Worm (Caenorhabditis elegans): ENCODE results near the gene C09F5.1.

The C09F5.1 gene

DNA sequence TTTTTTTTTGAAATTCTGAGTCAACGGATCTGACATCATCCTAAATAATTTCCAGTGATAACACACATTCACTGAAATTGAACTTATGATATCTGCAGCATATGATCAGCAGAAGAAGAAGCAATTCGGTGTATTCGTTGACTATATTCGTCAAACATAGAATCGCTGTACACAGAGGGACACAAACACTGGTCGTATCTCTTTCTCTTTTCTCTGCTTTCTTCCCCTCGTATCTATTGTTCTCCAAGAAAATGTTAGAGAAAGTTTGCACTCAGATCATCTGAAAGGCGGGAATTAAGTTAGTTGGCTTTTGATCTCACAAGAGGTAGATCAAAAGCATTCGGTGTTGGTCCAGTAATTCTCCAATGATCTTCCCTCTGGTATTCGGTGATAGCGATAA is 8.0 kb upstream of the C09F5.1 start:
- TF ChIP-seq elt-3 (tag; optimal IDR thresholded peaks at IDR 0.05) (no peak), ztf-1 (GFP tag; conservative IDR thresholded peaks at IDR 0.05) (no peak), elt-1 (tag; optimal IDR thresholded peaks at IDR 0.05) (no peak), Y55F3AM.14 (GFP tag; optimal IDR thresholded peaks at IDR 0.05) (no peak), lin-13 (GFP tag; optimal IDR thresholded peaks at IDR 0.05) (no peak), R02D3.7 (tag; optimal IDR thresholded peaks at IDR 0.05) (no peak), sma-3 (GFP tag; optimal IDR thresholded peaks at IDR 0.05) (peak; percentile 65), nhr-12 (tag; optimal IDR thresholded peaks at IDR 0.05) (no peak), mab-5 (tag; optimal IDR thresholded peaks at IDR 0.05) (no peak), mbf-1 (tag; optimal IDR thresholded peaks at IDR 0.05) (no peak), blmp-1 (tag; optimal IDR thresholded peaks at IDR 0.05; ENCODE audit: insufficient read depth) (peak; percentile 24), nhr-21 (tag; optimal IDR thresholded peaks at IDR 0.05) (no peak), nhr-25 (tag; optimal IDR thresholded peaks at IDR 0.05) (peak; percentile 33)

DNA sequence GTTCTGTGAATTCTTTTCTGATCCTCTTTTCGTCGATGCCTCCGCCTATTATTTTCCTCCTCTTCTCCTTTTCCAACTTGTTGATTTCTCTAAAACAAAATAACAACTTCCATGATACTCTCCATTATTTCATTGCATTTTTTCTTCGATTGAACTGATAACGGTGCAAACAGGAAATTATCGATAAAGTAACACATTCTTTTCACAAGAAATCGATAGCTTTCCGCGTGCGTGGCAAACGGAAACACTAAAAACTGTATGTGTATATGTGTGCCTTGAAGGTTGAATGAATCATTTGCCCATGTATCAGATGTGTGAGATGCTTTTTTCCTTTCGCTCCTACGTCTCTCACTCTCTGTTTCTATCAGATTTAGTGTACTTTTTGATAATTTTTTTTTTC is 6.9 kb upstream of the C09F5.1 start:
- TF ChIP-seq lin-13 (GFP tag; optimal IDR thresholded peaks at IDR 0.05) (no peak), elt-1 (tag; optimal IDR thresholded peaks at IDR 0.05) (no peak), F13H6.1 (tag; optimal IDR thresholded peaks at IDR 0.05) (no peak), lin-39 (tag; optimal IDR thresholded peaks at IDR 0.05) (no peak), peb-1 (tag; optimal IDR thresholded peaks at IDR 0.05) (no peak), nhr-10 (tag; optimal IDR thresholded peaks at IDR 0.05) (no peak), sma-3 (GFP tag; optimal IDR thresholded peaks at IDR 0.05) (no peak), zag-1 (tag; optimal IDR thresholded peaks at IDR 0.05) (no peak), blmp-1 (tag; optimal IDR thresholded peaks at IDR 0.05; ENCODE audit: insufficient read depth) (no peak), snpc-4 (tag; optimal IDR thresholded peaks at IDR 0.05) (no peak), nhr-21 (tag; optimal IDR thresholded peaks at IDR 0.05) (no peak), ztf-11 (tag; optimal IDR thresholded peaks at IDR 0.05) (no peak), crh-2 (tag; optimal IDR thresholded peaks at IDR 0.05) (peak; percentile 81), aly-2 (tag; optimal IDR thresholded peaks at IDR 0.05) (no peak), lsy-2 (tag; optimal IDR thresholded peaks at IDR 0.05) (no peak), mdl-1 (tag; optimal IDR thresholded peaks at IDR 0.05) (no peak), ceh-82 (tag; optimal IDR thresholded peaks at IDR 0.05) (no peak), elt-3 (tag; optimal IDR thresholded peaks at IDR 0.05) (no peak), unc-39 (tag; optimal IDR thresholded peaks at IDR 0.05) (no peak), skn-1 (tag; optimal IDR thresholded peaks at IDR 0.05) (no peak), fos-1 (tag; optimal IDR thresholded peaks at IDR 0.05) (peak; percentile 97), ceh-16 (tag; optimal IDR thresholded peaks at IDR 0.05) (peak; percentile 8), egl-27 (tag; optimal IDR thresholded peaks at IDR 0.05) (no peak), ZK546.5 (tag; optimal IDR thresholded peaks at IDR 0.05) (no peak), sma-9 (GFP tag; optimal IDR thresholded peaks at IDR 0.05) (peak; percentile 8), sma-9 (tag; optimal IDR thresholded peaks at IDR 0.05) (no peak), nhr-11 (tag; optimal IDR thresholded peaks at IDR 0.05) (no peak), R02D3.7 (tag; optimal IDR thresholded peaks at IDR 0.05) (no peak), unc-62 (GFP tag; optimal IDR thresholded peaks at IDR 0.05) (no peak), ama-1 (optimal IDR thresholded peaks at IDR 0.05) (no peak), nhr-23 (tag; optimal IDR thresholded peaks at IDR 0.05) (no peak)

DNA sequence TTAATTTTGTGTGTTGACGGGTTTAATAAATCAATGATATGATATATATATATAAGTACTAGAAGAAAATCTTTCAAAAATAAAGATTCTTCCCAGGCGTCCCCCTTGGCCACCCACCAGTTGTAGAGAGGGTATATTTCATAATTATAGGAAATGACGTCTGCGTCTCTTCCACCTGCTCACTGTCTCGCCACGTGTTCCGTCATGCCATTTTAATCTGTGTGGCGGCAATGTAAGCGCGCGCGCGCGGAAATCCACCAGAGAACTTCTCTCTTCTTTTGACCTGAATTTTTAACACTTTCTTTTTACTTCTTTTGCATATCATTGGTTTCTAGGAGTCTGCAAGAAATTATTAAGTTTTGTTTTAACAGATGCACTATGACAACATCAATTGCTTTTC is 4.1 kb upstream of the C09F5.1 start:
- TF ChIP-seq nhr-25 (tag; optimal IDR thresholded peaks at IDR 0.05), result peak; percentile 26
- TF ChIP-seq sma-3 (GFP tag; optimal IDR thresholded peaks at IDR 0.05), result no peak

DNA sequence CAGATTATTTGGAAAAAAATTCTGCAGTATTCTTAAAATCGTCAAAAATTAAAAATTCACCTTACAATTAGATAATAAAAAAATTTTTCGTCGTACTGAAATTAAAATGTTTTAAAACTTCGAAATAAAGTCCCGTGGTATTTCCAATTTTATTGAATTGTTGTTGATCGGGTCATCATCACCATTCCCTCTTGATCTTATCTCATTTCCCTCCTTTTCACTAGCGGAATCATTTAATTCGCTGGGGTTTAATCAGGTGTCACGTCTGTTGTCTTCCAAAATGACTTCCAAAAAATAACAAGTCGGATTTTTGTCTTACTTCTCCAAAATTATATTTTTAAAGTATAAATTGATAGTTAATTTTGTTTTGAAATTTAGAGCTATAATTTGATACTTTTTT is 1.8 kb upstream of the C09F5.1 start:
- TF ChIP-seq aly-2 (tag; optimal IDR thresholded peaks at IDR 0.05) (no peak), nhr-25 (tag; optimal IDR thresholded peaks at IDR 0.05) (peak; percentile 33), sem-4 (tag; optimal IDR thresholded peaks at IDR 0.05) (no peak), nhr-21 (tag; optimal IDR thresholded peaks at IDR 0.05) (no peak), ceh-82 (tag; optimal IDR thresholded peaks at IDR 0.05) (no peak), Y55F3AM.14 (GFP tag; optimal IDR thresholded peaks at IDR 0.05) (no peak), snpc-4 (tag; optimal IDR thresholded peaks at IDR 0.05) (no peak)
